Worm (Caenorhabditis elegans) whole organism, L4/young adult: ENCODE measurements around the gene epic-1.

ENCODE experiments used
- W03F9.2 ChIP-seq: fragments of 150-350 bp; optimal IDR thresholded peaks from 2 replicates; lab custom pipeline; 2014; ENCODE audit warnings: missing biosample characterization, missing genetic modification characterization
- dao-5 ChIP-seq: sonication (generic microtip); optimal IDR thresholded peaks from 2 replicates; lab custom pipeline; 2016; ENCODE audit warnings: missing genotype, missing genetic modification characterization, moderate library complexity, missing compliant biosample characterization
- him-1 ChIP-seq: sonication (generic microtip); optimal IDR thresholded peaks from 2 replicates; lab custom pipeline; 2016; ENCODE audit warnings: missing genotype, missing genetic modification reagents, missing genetic modification characterization, missing compliant biosample characterization

DNA sequence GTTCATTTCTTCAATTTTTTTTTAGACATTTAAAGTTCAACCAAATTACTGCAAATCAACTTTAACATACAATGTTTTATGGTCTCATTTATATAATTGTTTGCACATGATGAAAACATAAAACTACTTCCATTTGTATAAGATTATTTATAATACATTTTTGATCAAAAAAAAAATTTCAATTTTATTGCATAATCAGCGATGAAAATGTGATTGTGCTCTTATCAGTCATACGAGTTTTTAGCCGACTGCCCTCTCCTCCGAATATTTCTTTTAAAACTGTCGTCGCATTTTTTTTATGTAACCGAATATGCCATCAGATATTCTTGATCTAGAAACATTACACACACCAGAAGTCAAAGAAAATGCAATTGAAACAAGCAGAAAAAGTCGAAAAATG is 31.3 kb downstream of the epic-1 start, which contains the start of gene F08A7.1:
- TF ChIP-seq W03F9.2 (tag; lab: Kevin White, UChicago) (no peak), dao-5 (no peak), him-1 (no peak)
